Fruit fly (Drosophila melanogaster): ENCODE data around the gene mRpL2.

The mRpL2 gene

DNA sequence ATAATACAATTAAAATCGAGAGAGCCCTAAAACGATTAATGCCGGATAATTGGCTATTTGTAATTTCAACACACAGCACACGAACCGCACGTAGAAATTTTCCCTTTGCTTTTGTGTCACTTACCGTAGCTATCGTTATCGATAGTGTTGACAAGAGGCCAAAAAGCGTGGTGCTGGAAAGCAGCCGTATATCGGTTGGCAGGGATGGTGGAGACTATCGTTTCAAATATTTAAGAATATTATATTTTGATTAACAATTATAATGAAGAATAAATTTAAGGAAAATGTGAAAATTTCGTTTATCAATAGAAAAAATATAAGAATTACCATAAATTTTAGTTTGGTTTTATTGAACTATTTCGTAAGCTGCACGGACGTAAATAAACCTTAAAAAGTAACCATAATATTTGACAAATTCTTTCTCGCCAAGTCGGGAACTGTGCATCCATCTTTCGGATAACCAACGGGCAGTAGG lies 27.6 kb upstream of the mRpL2 start, which contains the start of gene JIL-1 (continued):
- TF ChIP-seq dm (GFP tag; optimal IDR thresholded peaks at IDR 0.05), result no peak
- TF ChIP-seq CG10147 (GFP tag; optimal IDR thresholded peaks at IDR 0.05), result peak; percentile 53
- peak; percentile 55 for TF ChIP-seq pho (GFP tag; optimal IDR thresholded peaks at IDR 0.05)
- TF ChIP-seq HmgZ (tag; optimal IDR thresholded peaks at IDR 0.05), result peak; percentile 49
- no peak for TF ChIP-seq ab (GFP tag; optimal IDR thresholded peaks at IDR 0.05)
- TF ChIP-seq Xrp1 (GFP tag; IDR thresholded peaks at IDR 0.05), result peak; percentile 76
- no peak for TF ChIP-seq CG6854 (GFP tag; optimal IDR thresholded peaks at IDR 0.05)
- peak; percentile 94 for TF ChIP-seq Rfx (GFP tag; IDR thresholded peaks at IDR 0.05)
- peak; percentile 65 for TF ChIP-seq wdn (GFP tag; IDR thresholded peaks at IDR 0.05)
- TF ChIP-seq Stat92E (GFP tag; optimal IDR thresholded peaks at IDR 0.05), result peak in 1 of 3 experiments; percentile 43
- TF ChIP-seq CG12659 (GFP tag; optimal IDR thresholded peaks at IDR 0.05), result peak; percentile 75
- TF ChIP-seq CG7928 (GFP tag; optimal IDR thresholded peaks at IDR 0.05), result peak; percentile 89
- TF ChIP-seq CG7357 (GFP tag; IDR thresholded peaks at IDR 0.05), result 0 out of 3 replicates have a peak, but pooled peaks have one; percentile 45
- TF ChIP-seq CG15479 (GFP tag; optimal IDR thresholded peaks at IDR 0.05), result no peak
- peak; percentile 71; the same call in 2 of the 3 replicates for TF ChIP-seq CG6175 (GFP tag; IDR thresholded peaks at IDR 0.05)
- peak; percentile 83 for TF ChIP-seq CG11247 (GFP tag; IDR thresholded peaks at IDR 0.05)
- peak; percentile 42; the same call in 1 of the 2 replicates for TF ChIP-seq esg (GFP tag; conservative IDR thresholded peaks at IDR 0.05)
- peak; percentile 72 for TF ChIP-seq al (GFP tag; IDR thresholded peaks at IDR 0.05)
- no peak for TF ChIP-seq CG17612 (GFP tag; IDR thresholded peaks at IDR 0.05)
- TF ChIP-seq CG16863 (GFP tag; optimal IDR thresholded peaks at IDR 0.05), result no peak
- no peak for TF ChIP-seq dimm (GFP tag; IDR thresholded peaks at IDR 0.05)
- no peak for TF ChIP-seq CG15073 (GFP tag; optimal IDR thresholded peaks at IDR 0.05)
- TF ChIP-seq fu2 (GFP tag; optimal IDR thresholded peaks at IDR 0.05), result peak; percentile 53
- peak; percentile 67 for TF ChIP-seq H2.0 (GFP tag; IDR thresholded peaks at IDR 0.05)
- peak; percentile 71 for TF ChIP-seq zfh2 (GFP tag; optimal IDR thresholded peaks at IDR 0.05)
- peak; percentile 67 for TF ChIP-seq sug (tag; optimal IDR thresholded peaks at IDR 0.05)
- TF ChIP-seq Sry-δ (GFP tag; optimal IDR thresholded peaks at IDR 0.05), result peak; percentile 65
- peak; percentile 35 for TF ChIP-seq Oli (tag; optimal IDR thresholded peaks at IDR 0.05)
- peak; percentile 76 for TF ChIP-seq Xbp1 (GFP tag; optimal IDR thresholded peaks at IDR 0.05)
- peak; percentile 63 for TF ChIP-seq ranshi (GFP tag; IDR thresholded peaks at IDR 0.05)
- peak; percentile 53 for TF ChIP-seq CG15514 (GFP tag; optimal IDR thresholded peaks at IDR 0.05)
- TF ChIP-seq Ravus (GFP tag; IDR thresholded peaks at IDR 0.05), result no peak
- TF ChIP-seq aop (GFP tag; IDR thresholded peaks at IDR 0.05), result 0 out of 2 replicates have a peak, but pooled peaks have one; percentile 39
- TF ChIP-seq ham (GFP tag; IDR thresholded peaks at IDR 0.05), result peak; percentile 40; the same call in 1 of the 2 replicates
- TF ChIP-seq Lim3 (GFP tag; IDR thresholded peaks at IDR 0.05), result no peak
- TF ChIP-seq Chrac-16 (GFP tag; optimal IDR thresholded peaks at IDR 0.05), result peak; percentile 63
- peak; percentile 30 for TF ChIP-seq unpg (GFP tag; optimal IDR thresholded peaks at IDR 0.05)
- no peak for TF ChIP-seq CHES-1-like (GFP tag; optimal IDR thresholded peaks at IDR 0.05)
- no peak for TF ChIP-seq corto (GFP tag; optimal IDR thresholded peaks at IDR 0.05)
- no peak; the same call in 2 of the 3 replicates for TF ChIP-seq CG3726 (GFP tag; IDR thresholded peaks at IDR 0.05)
- TF ChIP-seq CG14710 (tag; optimal IDR thresholded peaks at IDR 0.05), result peak; percentile 58
- peak; percentile 89 for TF ChIP-seq BEAF-32 (GFP tag; optimal IDR thresholded peaks at IDR 0.05)
- peak; percentile 83 for TF ChIP-seq CG34224 (GFP tag; IDR thresholded peaks at IDR 0.05; ENCODE audit: partially characterized antibody)
- no peak for TF ChIP-seq Nf-YB (GFP tag; optimal IDR thresholded peaks at IDR 0.05)
- TF ChIP-seq Max (GFP tag; optimal IDR thresholded peaks at IDR 0.05), result peak; percentile 67
- no peak for TF ChIP-seq Hand (GFP tag; optimal IDR thresholded peaks at IDR 0.05)
- TF ChIP-seq Camta (GFP tag; optimal IDR thresholded peaks at IDR 0.05), result peak; percentile 37
- TF ChIP-seq twi (tag; optimal IDR thresholded peaks at IDR 0.05), result no peak
- TF ChIP-seq nom (GFP tag; optimal IDR thresholded peaks at IDR 0.05), result no peak
- TF ChIP-seq CG6272 (GFP tag; IDR thresholded peaks at IDR 0.05), result peak; percentile 94

All from whole organism, embryonic.